Fruit fly (Drosophila melanogaster) whole organism, embryonic: ENCODE measurements around the gene CG32425.
A peak's percentile ranks its signal among the peaks of the same experiment; 100 is the strongest.

Experiments used
- Awh ChIP-seq: fragments of 200-800 bp; sonication (Bioruptor generic); IDR thresholded peaks from 2 replicates; pipeline ENCODE4, ENCODE4 v1.3.6; 2022; ENCODE audit warnings: missing biosample characterization, missing genetic modification characterization
- B-H1 ChIP-seq: fragments of 200-800 bp; sonication (Bioruptor generic); IDR thresholded peaks from 3 replicates; pipeline ENCODE4 v1.3.6; 2022; ENCODE audit warnings: missing biosample characterization, missing genetic modification characterization
- C15 ChIP-seq: fragments of 200-800 bp; sonication (Bioruptor generic); IDR thresholded peaks from 3 replicates; pipeline ENCODE4 v1.3.6; 2022; ENCODE audit warnings: missing biosample characterization, missing genetic modification characterization
- CG13296 ChIP-seq: fragments of 200-800 bp; sonication (Bioruptor generic); optimal IDR thresholded peaks from 3 replicates; lab custom pipeline; 2018; ENCODE audit warnings: missing biosample characterization, mild to moderate bottlenecking, missing genetic modification characterization
- CG14667 ChIP-seq: fragments of 200-800 bp; sonication (Bioruptor generic); IDR thresholded peaks from 2 replicates; pipeline ENCODE4 v1.3.6; 2022; ENCODE audit warnings: missing biosample characterization, missing genetic modification characterization
- CG15696 ChIP-seq: fragments of 200-800 bp; sonication (Bioruptor generic); optimal IDR thresholded peaks from 2 replicates; lab custom pipeline; 2019; ENCODE audit warnings: missing biosample characterization, mild to moderate bottlenecking, missing genetic modification characterization, moderate library complexity
- CG16815 ChIP-seq: fragments of 200-800 bp; sonication (Bioruptor generic); optimal IDR thresholded peaks from 3 replicates; lab custom pipeline; 2017; ENCODE audit warnings: missing biosample characterization, mild to moderate bottlenecking, missing genetic modification characterization
- CG18262 ChIP-seq: fragments of 200-800 bp; optimal IDR thresholded peaks from 3 replicates; lab custom pipeline; 2019; ENCODE audit warnings: missing biosample characterization, mild to moderate bottlenecking, missing genetic modification characterization, moderate library complexity
- CG2875 ChIP-seq: fragments of 200-800 bp; sonication (Bioruptor generic); optimal IDR thresholded peaks from 2 replicates; lab custom pipeline; 2017; ENCODE audit warnings: missing biosample characterization, mild to moderate bottlenecking, missing genetic modification characterization, missing genetic modification reagents
- CG32532 ChIP-seq: fragments of 200-800 bp; sonication (Bioruptor generic); IDR thresholded peaks from 2 replicates; pipeline ENCODE4 v1.3.6; 2022; ENCODE audit warnings: missing biosample characterization, missing genetic modification characterization
- CG32772 ChIP-seq: fragments of 200-800 bp; sonication (Bioruptor generic); IDR thresholded peaks from 2 replicates; pipeline ENCODE4 v1.3.6; 2022; ENCODE audit warnings: missing biosample characterization, missing genetic modification characterization
- CG3726 ChIP-seq: fragments of 200-800 bp; sonication (Bioruptor generic); IDR thresholded peaks from 3 replicates; pipeline ENCODE4, ENCODE4 v1.3.6; 2022; ENCODE audit warnings: missing biosample characterization, missing genetic modification characterization
- CG4404 ChIP-seq: fragments of 200-800 bp; sonication (Bioruptor generic); IDR thresholded peaks from 2 replicates; pipeline ENCODE4 v1.3.6; 2022; ENCODE audit warnings: missing biosample characterization, missing genetic modification characterization
- CG6683 ChIP-seq: fragments of 200-800 bp; sonication (Bioruptor generic); optimal IDR thresholded peaks from 2 replicates; lab custom pipeline; 2017; ENCODE audit warnings: missing biosample characterization, mild to moderate bottlenecking, missing genetic modification characterization, missing genetic modification reagents
- CG6813 ChIP-seq: fragments of 200-800 bp; sonication (Bioruptor generic); optimal IDR thresholded peaks from 2 replicates; lab custom pipeline; 2017; ENCODE audit warnings: missing biosample characterization, missing genetic modification characterization, mild to moderate bottlenecking, moderate library complexity, missing genetic modification reagents
- CG7556 ChIP-seq: fragments of 200-800 bp; sonication (Bioruptor generic); optimal IDR thresholded peaks from 2 replicates; lab custom pipeline; 2017; ENCODE audit warnings: missing biosample characterization, mild to moderate bottlenecking, missing genetic modification characterization
- CG7786 ChIP-seq: fragments of 200-800 bp; sonication (Bioruptor generic); optimal IDR thresholded peaks from 2 replicates; lab custom pipeline; 2016; ENCODE audit warnings: missing biosample characterization, missing genetic modification characterization
- CG7928 ChIP-seq: fragments of 200-800 bp; sonication (Bioruptor generic); optimal IDR thresholded peaks from 2 replicates; lab custom pipeline; 2017; ENCODE audit warnings: missing biosample characterization, mild to moderate bottlenecking, missing genetic modification characterization
- CG8388 ChIP-seq: fragments of 200-800 bp; sonication (Bioruptor generic); optimal IDR thresholded peaks from 2 replicates; lab custom pipeline; 2019; ENCODE audit warnings: missing biosample characterization, mild to moderate bottlenecking, missing genetic modification characterization, moderate library complexity
- CG8765 ChIP-seq: fragments of 200-800 bp; sonication (Bioruptor generic); IDR thresholded peaks from 2 replicates; pipeline ENCODE4 v1.3.6; 2022; ENCODE audit warnings: missing biosample characterization, missing genetic modification characterization
- CoRest ChIP-seq: fragments of 200-800 bp; sonication (Bioruptor generic); optimal IDR thresholded peaks from 3 replicates; lab custom pipeline; 2018; ENCODE audit warnings: missing biosample characterization, mild to moderate bottlenecking, missing genetic modification characterization, moderate library complexity
- D ChIP-seq, 2 experiments: fragments of 200-800 bp in 1 of 2; fragments of >200 bp in 1 of 2; sonication (Bioruptor generic) in 1 of 2; optimal IDR thresholded peaks; 2 replicates in 1 of 2; 3 replicates in 1 of 2; lab custom pipeline; 2017; ENCODE audit warnings: mild to moderate bottlenecking in 1 of 2, missing biosample characterization in 1 of 2, missing genetic modification characterization in 1 of 2, missing genetic modification reagents in 1 of 2
- Dad ChIP-seq: fragments of 200-800 bp; sonication (Bioruptor generic); optimal IDR thresholded peaks from 3 replicates; lab custom pipeline; 2016; ENCODE audit warnings: missing biosample characterization, missing genetic modification characterization
- Elba2 ChIP-seq: fragments of 200-800 bp; sonication (Bioruptor generic); optimal IDR thresholded peaks from 3 replicates; lab custom pipeline; 2016; ENCODE audit warnings: missing biosample characterization, missing genetic modification characterization
- Gsc ChIP-seq: fragments of 200-800 bp; sonication (Bioruptor generic); IDR thresholded peaks from 2 replicates; pipeline ENCODE4 v1.3.6; 2022; ENCODE audit warnings: missing biosample characterization, missing genetic modification characterization
- Gug ChIP-seq: fragments of 200-800 bp; sonication (Bioruptor generic); IDR thresholded peaks from 4 replicates; pipeline ENCODE4 v1.3.6; 2022; ENCODE audit warnings: missing biosample characterization, missing genetic modification characterization
- HLHmδ ChIP-seq: fragments of 200-800 bp; sonication (Bioruptor generic); optimal IDR thresholded peaks from 2 replicates; lab custom pipeline; 2018; ENCODE audit warnings: missing biosample characterization, mild to moderate bottlenecking, missing genetic modification characterization, moderate library complexity
- Hand ChIP-seq: fragments of 200-800 bp; sonication (Bioruptor generic); optimal IDR thresholded peaks from 2 replicates; lab custom pipeline; 2017; ENCODE audit warnings: mild to moderate bottlenecking, missing biosample characterization, missing genetic modification reagents, missing genetic modification characterization
- Med ChIP-seq: fragments of 200-800 bp; sonication (Bioruptor generic); peaks from one replicate; lab custom pipeline; 2016; ENCODE audit warnings: missing biosample characterization, missing genetic modification characterization, mild to moderate bottlenecking, inconsistent platforms, moderate library complexity
- Meics ChIP-seq: fragments of 200-800 bp; sonication (Bioruptor generic); optimal IDR thresholded peaks from 2 replicates; lab custom pipeline; 2017; ENCODE audit warnings: missing biosample characterization, mild to moderate bottlenecking, missing genetic modification characterization
- NK7.1 ChIP-seq: fragments of 200-800 bp; sonication (Bioruptor generic); optimal IDR thresholded peaks from 3 replicates; lab custom pipeline; 2016; ENCODE audit warnings: missing biosample characterization, missing genetic modification characterization
- Neu2 ChIP-seq: fragments of 200-800 bp; sonication (Bioruptor generic); optimal IDR thresholded peaks from 3 replicates; lab custom pipeline; 2016; ENCODE audit warnings: missing biosample characterization, missing genetic modification characterization, borderline replicate concordance
- Rfx ChIP-seq: fragments of 200-800 bp; sonication (Bioruptor generic); IDR thresholded peaks from 2 replicates; pipeline ENCODE4 v1.3.6; 2022; ENCODE audit warnings: missing biosample characterization, missing genetic modification characterization
- Ssrp ChIP-seq: fragments of 200-800 bp; sonication (Bioruptor generic); optimal IDR thresholded peaks from 2 replicates; lab custom pipeline; 2018; ENCODE audit warnings: missing biosample characterization, mild to moderate bottlenecking, missing genetic modification characterization, moderate library complexity
- abd-A ChIP-seq: fragments of 200-800 bp; sonication (Bioruptor generic); optimal IDR thresholded peaks from 3 replicates; lab custom pipeline; 2019; ENCODE audit warnings: missing biosample characterization, mild to moderate bottlenecking, missing genetic modification characterization, moderate library complexity
- al ChIP-seq: fragments of 200-800 bp; sonication (Bioruptor generic); IDR thresholded peaks from 2 replicates; pipeline ENCODE4 v1.3.6; 2022; ENCODE audit warnings: missing biosample characterization, missing genetic modification characterization
- ase ChIP-seq: fragments of 200-800 bp; sonication (Bioruptor generic); IDR thresholded peaks from 3 replicates; pipeline ENCODE4 v1.3.6; 2022; ENCODE audit warnings: missing biosample characterization, missing genetic modification characterization
- caup ChIP-seq: fragments of 200-800 bp; sonication (Bioruptor generic); optimal IDR thresholded peaks from 3 replicates; lab custom pipeline; 2017; ENCODE audit warnings: missing biosample characterization, mild to moderate bottlenecking, missing genetic modification characterization, moderate library complexity; ENCODE audit not compliant: severe bottlenecking
- esg ChIP-seq: fragments of 200-800 bp; sonication (Bioruptor generic); conservative IDR thresholded peaks from 2 replicates; pipeline ENCODE4 v1.3.6; 2022; ENCODE audit warnings: missing biosample characterization, missing genetic modification characterization
- gro ChIP-seq: fragments of 200-800 bp; sonication (Bioruptor generic); optimal IDR thresholded peaks from 2 replicates; lab custom pipeline; 2016; ENCODE audit warnings: missing biosample characterization, missing genetic modification characterization
- gt ChIP-seq: fragments of 200-800 bp; sonication (Bioruptor generic); IDR thresholded peaks from 2 replicates; pipeline ENCODE4 v1.3.6; 2022; ENCODE audit warnings: missing biosample characterization, missing genetic modification characterization
- lola ChIP-seq, 3 experiments: fragments of >200 bp in 2 of 3; fragments of 200-800 bp in 1 of 3; sonication (Bioruptor generic) in 1 of 3; optimal IDR thresholded peaks; 2 replicates each; lab custom pipeline; 2017 to 2019; ENCODE audit warnings: missing biosample characterization in 3 of 3, missing genetic modification characterization in 3 of 3, mild to moderate bottlenecking in 1 of 3, moderate library complexity in 1 of 3
- luna ChIP-seq: fragments of 200-800 bp; sonication (Bioruptor generic); optimal IDR thresholded peaks from 2 replicates; lab custom pipeline; 2016; ENCODE audit warnings: missing biosample characterization, missing genetic modification characterization
- otp ChIP-seq: fragments of 200-800 bp; sonication (Bioruptor generic); IDR thresholded peaks from 3 replicates; pipeline ENCODE4, ENCODE4 v1.3.6; 2022; ENCODE audit warnings: missing biosample characterization, missing genetic modification characterization
- pb ChIP-seq: fragments of 200-800 bp; sonication (Bioruptor generic); optimal IDR thresholded peaks from 3 replicates; lab custom pipeline; 2016; ENCODE audit warnings: missing biosample characterization, missing genetic modification characterization
- phol ChIP-seq: fragments of 200-800 bp; sonication (Bioruptor generic); optimal IDR thresholded peaks from 3 replicates; lab custom pipeline; 2018; ENCODE audit warnings: missing biosample characterization, mild to moderate bottlenecking, missing genetic modification characterization, moderate library complexity
- pnt ChIP-seq: fragments of 200-800 bp; sonication (Bioruptor generic); optimal IDR thresholded peaks from 3 replicates; lab custom pipeline; 2016; ENCODE audit warnings: missing biosample characterization, missing genetic modification characterization
- salm ChIP-seq: fragments of 200-800 bp; sonication (Bioruptor generic); optimal IDR thresholded peaks from 2 replicates; lab custom pipeline; 2018; ENCODE audit warnings: missing biosample characterization, mild to moderate bottlenecking, missing genetic modification characterization
- slbo ChIP-seq: fragments of 200-800 bp; sonication (Bioruptor generic); IDR thresholded peaks from 2 replicates; pipeline ENCODE4 v1.3.6; 2022; ENCODE audit warnings: missing biosample characterization, missing genetic modification characterization
- tin ChIP-seq: fragments of 200-800 bp; sonication (Bioruptor generic); optimal IDR thresholded peaks from 3 replicates; lab custom pipeline; 2016; ENCODE audit warnings: missing biosample characterization, missing genetic modification characterization
- twi ChIP-seq: fragments of 200-800 bp; optimal IDR thresholded peaks from 2 replicates; lab custom pipeline; 2019; ENCODE audit warnings: missing biosample characterization, mild to moderate bottlenecking, missing genetic modification characterization, moderate library complexity

The CG32425 gene

dm6 chr3L:20494262-20494601 lies 2.9 kb upstream of the CG32425 start (continued):
- TF ChIP-seq abd-A (no peak), Dad (GFP tag; lab: Kevin White, UChicago) (no peak), C15 (no peak), CG32772 (GFP tag; lab: Robert Waterston, UW) (no peak), HLHmδ (GFP tag; lab: Kevin White, UChicago) (no peak), Neu2 (GFP tag; lab: Kevin White, UChicago) (no peak), gt (GFP tag; lab: Robert Waterston, UW) (no peak), CG32532 (GFP tag; lab: Robert Waterston, UW) (no peak; the same call in 1 of the 2 replicates), CoRest (tag; lab: Kevin White, UChicago) (peak; percentile 62), CG6683 (GFP tag; lab: Kevin White, UChicago) (no peak), caup (GFP tag; lab: Kevin White, UChicago) (peak; percentile 22), tin (GFP tag; lab: Kevin White, UChicago) (no peak), pnt (GFP tag; lab: Kevin White, UChicago) (no peak), al (GFP tag; lab: Robert Waterston, UW) (no peak), pb (GFP tag; lab: Kevin White, UChicago) (no peak), CG2875 (GFP tag; lab: Kevin White, UChicago) (no peak), otp (GFP tag; lab: Robert Waterston, UW) (no peak), CG13296 (GFP tag; lab: Kevin White, UChicago) (peak; percentile 6), Rfx (GFP tag; lab: Robert Waterston, UW) (peak; percentile 28; the same call in 1 of the 2 replicates), CG7786 (GFP tag; lab: Kevin White, UChicago) (peak; percentile 3), Med (peak; percentile 64), CG6813 (GFP tag; lab: Kevin White, UChicago) (no peak), CG14667 (no peak), B-H1 (GFP tag; lab: Robert Waterston, UW) (no peak), slbo (GFP tag; lab: Robert Waterston, UW) (peak; percentile 56), D (optimal IDR thresholded peaks at IDR 0.05; lab: Kevin White, UChicago) (no peak), D (GFP tag; optimal IDR thresholded peaks at IDR 0.05; lab: Kevin White, UChicago) (no peak), Hand (GFP tag; lab: Kevin White, UChicago) (peak; percentile 21), CG7928 (GFP tag; lab: Kevin White, UChicago) (no peak), Awh (GFP tag; lab: Robert Waterston, UW) (no peak), luna (GFP tag; lab: Kevin White, UChicago) (no peak), CG8765 (no peak), twi (tag; lab: Kevin White, UChicago) (no peak), CG3726 (GFP tag; lab: Robert Waterston, UW) (no peak), NK7.1 (GFP tag; lab: Kevin White, UChicago) (no peak), Gug (GFP tag; lab: Robert Waterston, UW) (no peak), Gsc (no peak), CG16815 (no peak), CG8388 (GFP tag; lab: Kevin White, UChicago) (no peak), phol (tag; lab: Kevin White, UChicago) (peak; percentile 21), CG15696 (tag; lab: Kevin White, UChicago) (no peak), gro (GFP tag; lab: Kevin White, UChicago) (no peak), CG18262 (tag; lab: Kevin White, UChicago) (peak; percentile 48), CG4404 (GFP tag; lab: Robert Waterston, UW) (no peak), esg (GFP tag; lab: Robert Waterston, UW) (peak; percentile 23; the same call in 1 of the 2 replicates), lola (GFP tag; optimal IDR thresholded peaks at IDR 0.05; lab: Kevin White, UChicago) (no peak), salm (tag; lab: Kevin White, UChicago) (no peak), ase (GFP tag; lab: Robert Waterston, UW) (no peak), Meics (GFP tag; lab: Kevin White, UChicago) (peak; percentile 48), CG7556 (GFP tag; lab: Kevin White, UChicago) (peak; percentile 7), Ssrp (tag; lab: Kevin White, UChicago) (peak; percentile 4), Elba2 (GFP tag; lab: Kevin White, UChicago) (no peak)
